Worm (Caenorhabditis elegans): ENCODE measurements around the gene C55C3.4.

DNA sequence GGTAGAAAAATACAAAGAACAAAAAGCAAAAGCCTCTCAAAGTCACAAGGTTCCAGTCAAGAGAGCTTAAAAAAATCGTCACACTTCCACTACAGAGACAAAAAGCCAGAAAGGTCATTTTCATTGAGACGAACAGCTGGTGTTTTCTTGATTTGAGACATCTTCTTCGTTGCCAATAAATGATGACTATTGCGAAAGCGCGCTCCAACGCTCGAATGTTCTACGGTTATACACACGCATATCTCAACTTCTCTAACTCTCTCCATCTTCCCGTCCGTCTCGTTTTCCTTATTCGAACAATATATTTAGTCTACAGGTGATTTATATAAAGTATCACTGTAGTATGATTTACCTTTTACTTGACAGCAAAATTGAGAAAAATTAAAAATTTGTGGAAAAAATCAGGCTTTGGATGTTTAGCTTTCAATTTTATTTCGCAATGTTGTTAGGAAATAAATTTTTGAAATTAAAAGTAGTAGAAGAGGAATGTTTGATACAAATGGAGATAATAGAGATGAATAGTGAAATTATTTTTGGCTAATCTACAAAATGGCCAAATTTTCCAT is 12.5 kb downstream of the C55C3.4 start:
- TF ChIP-seq him-1 (tag; optimal IDR thresholded peaks at IDR 0.05) (no peak), dao-5 (tag; optimal IDR thresholded peaks at IDR 0.05) (no peak), W03F9.2 (tag; optimal IDR thresholded peaks at IDR 0.05) (peak; percentile 32)

Measured in whole organism, L4/young adult.